Fruit fly (Drosophila melanogaster): ENCODE results near the gene Ciz1.

- TF ChIP-seq Myc (optimal IDR thresholded peaks at IDR 0.05), result no peak
- no peak for TF ChIP-seq h (optimal IDR thresholded peaks at IDR 0.05)
These were observed 15.7 kb upstream of the Ciz1 start for dm6 chr3L:9848744-9849143.
